Fruit fly (Drosophila melanogaster): ENCODE data around the gene ND-B14.5B.

Gene ND-B14.5B

DNA sequence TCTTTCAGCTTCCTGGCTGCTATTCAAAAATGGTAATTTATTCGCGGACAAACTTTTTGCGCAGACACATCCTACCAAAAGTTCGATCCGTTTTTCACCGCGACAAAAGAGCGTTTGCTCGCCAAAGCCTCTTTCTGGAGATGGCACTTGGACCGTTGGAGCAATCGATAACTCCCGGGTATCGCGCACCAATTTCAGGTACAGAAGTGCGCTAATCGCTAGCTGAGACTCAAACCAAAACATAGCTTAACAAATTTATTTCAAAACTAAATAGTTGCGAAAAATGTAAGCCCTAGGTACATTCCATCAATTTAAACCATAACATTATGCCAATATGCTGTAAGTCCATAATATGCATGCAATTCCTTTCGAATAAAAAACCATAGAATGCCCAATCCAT, 939 bp downstream of the ND-B14.5B start, which contains the start of gene toc (continued):
- TF ChIP-seq Camta (GFP tag; optimal IDR thresholded peaks at IDR 0.05) (no peak), CG2199 (GFP tag; IDR thresholded peaks at IDR 0.05) (peak; percentile 12; the same call in 1 of the 3 replicates), CG4617 (GFP tag; optimal IDR thresholded peaks at IDR 0.05; ENCODE audit: borderline replicate concordance) (no peak), PHDP (tag; optimal IDR thresholded peaks at IDR 0.05) (no peak), CG1602 (GFP tag; optimal IDR thresholded peaks at IDR 0.05) (no peak), CG14710 (tag; optimal IDR thresholded peaks at IDR 0.05) (peak; percentile 42), tx (GFP tag; optimal IDR thresholded peaks at IDR 0.05) (no peak), peb (GFP tag; IDR thresholded peaks at IDR 0.05) (no peak), CG6689 (GFP tag; IDR thresholded peaks at IDR 0.05) (no peak), ci (GFP tag; IDR thresholded peaks at IDR 0.05) (peak; percentile 30; the same call in 1 of the 3 replicates), CG3838 (GFP tag; optimal IDR thresholded peaks at IDR 0.05) (no peak), lov (optimal IDR thresholded peaks at IDR 0.05) (no peak), lov (GFP tag; IDR thresholded peaks at IDR 0.05) (no peak), pnt (GFP tag; optimal IDR thresholded peaks at IDR 0.05) (no peak), CG8290 (GFP tag; optimal IDR thresholded peaks at IDR 0.05) (peak; percentile 32), CG8290 (tag; optimal IDR thresholded peaks at IDR 0.05) (peak in 1 of 2 experiments; percentile 66), CG17612 (GFP tag; IDR thresholded peaks at IDR 0.05) (no peak), fru (optimal IDR thresholded peaks at IDR 0.05) (no peak), CG7839 (tag; optimal IDR thresholded peaks at IDR 0.05) (no peak), CG31365 (tag; optimal IDR thresholded peaks at IDR 0.05) (no peak), Ets97D (GFP tag; optimal IDR thresholded peaks at IDR 0.05) (peak; percentile 74), Hsf (GFP tag; optimal IDR thresholded peaks at IDR 0.05) (no peak), CG8478 (optimal IDR thresholded peaks at IDR 0.05) (no peak), chn (GFP tag; optimal IDR thresholded peaks at IDR 0.05) (no peak), crp (GFP tag; optimal IDR thresholded peaks at IDR 0.05) (no peak), CG13123 (GFP tag; optimal IDR thresholded peaks at IDR 0.05) (no peak), da (GFP tag; optimal IDR thresholded peaks at IDR 0.05) (no peak), vnd (GFP tag; IDR thresholded peaks at IDR 0.05; ENCODE audit: partially characterized antibody) (peak; percentile 80), yki (optimal IDR thresholded peaks at IDR 0.05) (no peak), Hand (GFP tag; optimal IDR thresholded peaks at IDR 0.05) (no peak), Dp (GFP tag; optimal IDR thresholded peaks at IDR 0.05) (peak; percentile 56), Dref (GFP tag; IDR thresholded peaks at IDR 0.05) (peak; percentile 91), CG4360 (GFP tag; IDR thresholded peaks at IDR 0.05) (no peak), CG6175 (GFP tag; IDR thresholded peaks at IDR 0.05) (no peak), CG11560 (tag; IDR thresholded peaks at IDR 0.05) (no peak), CG11696 (GFP tag; IDR thresholded peaks at IDR 0.05) (no peak), CG17328 (GFP tag; IDR thresholded peaks at IDR 0.05) (no peak), D19A (tag; optimal IDR thresholded peaks at IDR 0.05) (no peak), MBD-R2 (GFP tag; IDR thresholded peaks at IDR 0.05) (peak; percentile 68), slbo (GFP tag; IDR thresholded peaks at IDR 0.05) (peak; percentile 27; the same call in 1 of the 2 replicates), odd (GFP tag; optimal IDR thresholded peaks at IDR 0.05) (no peak), abd-A (tag; optimal IDR thresholded peaks at IDR 0.05) (peak; percentile 39), CG10321 (GFP tag; IDR thresholded peaks at IDR 0.05) (no peak), Nf-YC (tag; optimal IDR thresholded peaks at IDR 0.05) (no peak), sob (GFP tag; IDR thresholded peaks at IDR 0.05) (no peak), pan (optimal IDR thresholded peaks at IDR 0.05) (no peak), pan (GFP tag; optimal IDR thresholded peaks at IDR 0.05 in 1 of 2, IDR thresholded peaks at IDR 0.05 in 1 of 2) (no peak), Hmx (GFP tag; optimal IDR thresholded peaks at IDR 0.05) (no peak), so (GFP tag; IDR thresholded peaks at IDR 0.05) (no peak), Myb (GFP tag; optimal IDR thresholded peaks at IDR 0.05) (peak; percentile 84), CG16813 (GFP tag; IDR thresholded peaks at IDR 0.05; ENCODE audit: partially characterized antibody) (peak; percentile 85), Mes4 (GFP tag; optimal IDR thresholded peaks at IDR 0.05) (no peak), CG14441 (GFP tag; IDR thresholded peaks at IDR 0.05) (no peak), Dbx (GFP tag; IDR thresholded peaks at IDR 0.05) (peak; percentile 22; the same call in 1 of the 3 replicates), CG3995 (GFP tag; optimal IDR thresholded peaks at IDR 0.05) (no peak)

Data from whole organism, embryonic.